Worm (Caenorhabditis elegans) whole organism, early embryonic: Measurements from ENCODE around the gene clh-5.

ENCODE experiments used
- B0310.2 ChIP-seq: sonication (generic microtip); optimal IDR thresholded peaks from 2 replicates; lab custom pipeline; 2016; ENCODE audit warnings: mild to moderate bottlenecking, missing genetic modification characterization, missing compliant biosample characterization
- F13C5.2 ChIP-seq: sonication (generic microtip); optimal IDR thresholded peaks from 2 replicates; lab custom pipeline; 2017; ENCODE audit warnings: mild to moderate bottlenecking, missing genetic modification characterization, inconsistent platforms, missing compliant biosample characterization
- aly-1 ChIP-seq: sonication (generic microtip); optimal IDR thresholded peaks from 2 replicates; lab custom pipeline; 2016; ENCODE audit warnings: missing genetic modification characterization, missing compliant biosample characterization
- ama-1 ChIP-seq: fragments of 150-350 bp; optimal IDR thresholded peaks from 2 replicates; lab custom pipeline; 2014
- ceh-13 ChIP-seq: fragments of 200-800 bp; sonication (Bioruptor generic); optimal IDR thresholded peaks from 2 replicates; lab custom pipeline; 2018; ENCODE audit warnings: mild to moderate bottlenecking, missing genetic modification characterization, missing compliant biosample characterization
- ceh-36 ChIP-seq: sonication (generic microtip); optimal IDR thresholded peaks from 2 replicates; lab custom pipeline; 2016; ENCODE audit warnings: missing genetic modification characterization, inconsistent platforms, missing compliant biosample characterization
- flt-1 ChIP-seq: fragments of 200-800 bp; sonication (Bioruptor generic); IDR thresholded peaks from 2 replicates; pipeline ENCODE4 v1.3.6; 2022; ENCODE audit warnings: missing genetic modification characterization, missing compliant biosample characterization
- hmbx-1 ChIP-seq: sonication (generic microtip); optimal IDR thresholded peaks from 2 replicates; lab custom pipeline; 2016; ENCODE audit warnings: mild to moderate bottlenecking, missing genetic modification characterization, missing compliant biosample characterization
- pes-1 ChIP-seq: fragments of 200-800 bp; sonication (Bioruptor generic); IDR thresholded peaks from 2 replicates; pipeline ENCODE4 v1.3.6; 2022; ENCODE audit warnings: missing genetic modification reagents, missing genetic modification characterization, missing compliant biosample characterization
- scrt-1 ChIP-seq: fragments of 200-800 bp; sonication (Bioruptor generic); IDR thresholded peaks from 2 replicates; pipeline ENCODE4 v1.3.6; 2022; ENCODE audit warnings: missing genetic modification characterization, missing compliant biosample characterization
- tbx-11 ChIP-seq: fragments of 200-800 bp; sonication (Bioruptor generic); IDR thresholded peaks from 2 replicates; pipeline ENCODE4 v1.3.6; 2022; ENCODE audit warnings: missing genetic modification characterization, missing compliant biosample characterization
- tra-4 ChIP-seq: sonication (generic microtip); optimal IDR thresholded peaks from 2 replicates; lab custom pipeline; 2017; ENCODE audit warnings: missing genetic modification characterization, missing compliant biosample characterization

DNA sequence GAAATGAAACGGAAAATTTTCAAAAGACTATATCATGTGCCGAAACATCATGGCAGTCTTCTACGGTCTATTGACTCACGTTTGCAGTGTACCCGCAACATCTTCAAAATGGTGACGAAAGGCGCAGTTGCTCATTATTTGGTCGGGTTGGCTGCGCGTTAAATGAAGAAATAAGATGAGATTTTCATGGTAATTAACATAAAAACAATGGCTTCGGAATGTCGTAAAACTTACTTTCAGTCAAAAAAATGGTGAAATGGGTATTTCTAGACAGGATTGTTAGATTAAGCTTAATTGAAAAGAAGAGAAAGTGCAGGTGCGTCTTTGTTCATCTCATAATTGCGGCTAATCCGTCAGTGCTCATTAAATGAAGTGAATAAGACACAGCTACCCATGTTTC, 44.8 kb downstream of the clh-5 start, which contains the start of gene T24B8.7:
- no peak for TF ChIP-seq tra-4
- TF ChIP-seq ceh-36 = no peak
- no peak for TF ChIP-seq ceh-13 (GFP tag; lab: Kevin White, UChicago)
- no peak for TF ChIP-seq ama-1 (lab: Kevin White, UChicago)
- TF ChIP-seq flt-1 = no peak
- TF ChIP-seq hmbx-1 = no peak
- no peak for TF ChIP-seq scrt-1 (GFP tag; lab: Robert Waterston, UW)
- TF ChIP-seq tbx-11 (GFP tag; lab: Robert Waterston, UW) = no peak
- TF ChIP-seq B0310.2 (tag; lab: Kevin White, UChicago) = no peak
- TF ChIP-seq aly-1 (tag; lab: Kevin White, UChicago) = no peak
- no peak for TF ChIP-seq F13C5.2
- TF ChIP-seq pes-1 (GFP tag; lab: Robert Waterston, UW) = no peak
